Worm (Caenorhabditis elegans) whole organism, late embryonic: ENCODE data around the gene ZK180.6.

Experiments
- C08G9.2 ChIP-seq: sonication (generic microtip); optimal IDR thresholded peaks from 2 replicates; lab custom pipeline; 2016; ENCODE audit warnings: mild to moderate bottlenecking, missing genetic modification characterization, moderate library complexity, missing compliant biosample characterization
- C38D4.7 ChIP-seq: fragments of 200-800 bp; sonication (Bioruptor generic); optimal IDR thresholded peaks from 2 replicates; lab custom pipeline; 2018; ENCODE audit warnings: mild to moderate bottlenecking, missing genetic modification characterization, moderate library complexity, missing compliant biosample characterization
- F13H6.1 ChIP-seq: sonication (generic microtip); optimal IDR thresholded peaks from 2 replicates; lab custom pipeline; 2016; ENCODE audit warnings: missing genetic modification characterization, missing compliant biosample characterization
- K09A11.1 ChIP-seq: sonication (generic microtip); optimal IDR thresholded peaks from 2 replicates; lab custom pipeline; 2017; ENCODE audit warnings: antibody characterized with exemption, mild to moderate bottlenecking, missing genetic modification characterization, missing compliant biosample characterization; ENCODE audit not compliant: insufficient read depth
- ceh-14 ChIP-seq: sonication (generic microtip); optimal IDR thresholded peaks from 2 replicates; lab custom pipeline; 2016; ENCODE audit warnings: missing genotype, missing genetic modification characterization, missing compliant biosample characterization
- ceh-18 ChIP-seq: sonication (generic microtip); optimal IDR thresholded peaks from 2 replicates; lab custom pipeline; 2016; ENCODE audit warnings: missing genetic modification characterization, missing compliant biosample characterization
- ceh-19 ChIP-seq: fragments of 200-800 bp; sonication (Bioruptor generic); optimal IDR thresholded peaks from 2 replicates; lab custom pipeline; 2018; ENCODE audit warnings: mild to moderate bottlenecking, missing genetic modification characterization, missing compliant biosample characterization
- ceh-22 ChIP-seq: sonication (generic microtip); optimal IDR thresholded peaks from 2 replicates; lab custom pipeline; 2017; ENCODE audit warnings: missing biosample characterization, missing genetic modification characterization
- ceh-24 ChIP-seq: sonication (generic microtip); optimal IDR thresholded peaks from 2 replicates; lab custom pipeline; 2016; ENCODE audit warnings: mild to moderate bottlenecking, missing genetic modification characterization, missing compliant biosample characterization
- ceh-31 ChIP-seq: sonication (generic microtip); optimal IDR thresholded peaks from 2 replicates; lab custom pipeline; 2016; ENCODE audit warnings: missing genetic modification characterization, missing compliant biosample characterization
- ceh-45 ChIP-seq: fragments of 200-800 bp; sonication (Bioruptor generic); IDR thresholded peaks from 2 replicates; pipeline ENCODE4 v1.3.6; 2022; ENCODE audit warnings: missing genetic modification reagents, missing genetic modification characterization, missing compliant biosample characterization
- ceh-9 ChIP-seq: sonication (generic microtip); optimal IDR thresholded peaks from 2 replicates; lab custom pipeline; 2016; ENCODE audit warnings: mild to moderate bottlenecking, missing genetic modification characterization, inconsistent platforms, missing compliant biosample characterization
- che-1 ChIP-seq: sonication (generic microtip); optimal IDR thresholded peaks from 2 replicates; lab custom pipeline; 2016; ENCODE audit warnings: mild to moderate bottlenecking, missing genetic modification characterization, missing compliant biosample characterization
- dmd-4 ChIP-seq: sonication (generic microtip); optimal IDR thresholded peaks from 2 replicates; lab custom pipeline; 2016; ENCODE audit warnings: borderline replicate concordance, missing genetic modification characterization, missing compliant biosample characterization
- elt-2 ChIP-seq: sonication (generic microtip); optimal IDR thresholded peaks from 2 replicates; lab custom pipeline; 2016; ENCODE audit warnings: missing genetic modification reagents, missing genetic modification characterization, missing compliant biosample characterization
- ets-4 ChIP-seq: sonication (generic microtip); optimal IDR thresholded peaks from 2 replicates; lab custom pipeline; 2016; ENCODE audit warnings: missing genetic modification characterization, missing compliant biosample characterization
- fkh-10 ChIP-seq: fragments of 150-350 bp; optimal IDR thresholded peaks from 2 replicates; lab custom pipeline; 2014; ENCODE audit warnings: missing biosample characterization, missing genetic modification reagents, missing genetic modification characterization
- gmeb-2 ChIP-seq: sonication (generic microtip); optimal IDR thresholded peaks from 2 replicates; lab custom pipeline; 2016; ENCODE audit warnings: missing genetic modification characterization, inconsistent platforms, missing compliant biosample characterization
- hlh-15 ChIP-seq: sonication (generic microtip); optimal IDR thresholded peaks from 2 replicates; lab custom pipeline; 2016; ENCODE audit warnings: missing genetic modification characterization, missing compliant biosample characterization
- hlh-6 ChIP-seq: sonication (generic microtip); optimal IDR thresholded peaks from 2 replicates; lab custom pipeline; 2016; ENCODE audit warnings: missing genotype, missing genetic modification characterization, missing compliant biosample characterization
- mec-3 ChIP-seq: sonication (generic microtip); optimal IDR thresholded peaks from 2 replicates; lab custom pipeline; 2016; ENCODE audit warnings: borderline replicate concordance, missing genetic modification characterization, missing compliant biosample characterization
- nhr-11 ChIP-seq: fragments of 150-350 bp; optimal IDR thresholded peaks from 2 replicates; lab custom pipeline; 2014; ENCODE audit warnings: missing biosample characterization, missing genetic modification characterization
- odd-2 ChIP-seq: sonication (generic microtip); optimal IDR thresholded peaks from 2 replicates; lab custom pipeline; 2017; ENCODE audit warnings: antibody characterized with exemption, mild to moderate bottlenecking, missing genetic modification characterization, missing compliant biosample characterization
- pax-1 ChIP-seq: fragments of 150-350 bp; optimal IDR thresholded peaks from 2 replicates; lab custom pipeline; 2014; ENCODE audit warnings: missing biosample characterization, missing genetic modification characterization
- pha-2 ChIP-seq: sonication (generic microtip); optimal IDR thresholded peaks from 2 replicates; lab custom pipeline; 2017; ENCODE audit warnings: mild to moderate bottlenecking, missing genetic modification characterization, missing compliant biosample characterization
- pros-1 ChIP-seq: fragments of 150-350 bp; optimal IDR thresholded peaks from 2 replicates; lab custom pipeline; 2014; ENCODE audit warnings: missing biosample characterization, missing genetic modification reagents, missing genetic modification characterization
- sox-2 ChIP-seq: fragments of 200-800 bp; sonication (Bioruptor generic); IDR thresholded peaks from 2 replicates; pipeline ENCODE4 v1.3.6; 2022; ENCODE audit warnings: missing genetic modification reagents, missing genetic modification characterization, missing compliant biosample characterization
- tbx-7 ChIP-seq: sonication (generic microtip); optimal IDR thresholded peaks from 2 replicates; lab custom pipeline; 2016; ENCODE audit warnings: missing genotype, missing genetic modification characterization, missing compliant biosample characterization
- unc-42 ChIP-seq: sonication (generic microtip); optimal IDR thresholded peaks from 2 replicates; lab custom pipeline; 2016; ENCODE audit warnings: missing genotype, missing genetic modification characterization, missing compliant biosample characterization
- unc-55 ChIP-seq: sonication (generic microtip); optimal IDR thresholded peaks from 2 replicates; lab custom pipeline; 2017; ENCODE audit warnings: missing biosample characterization, missing genetic modification reagents, missing genetic modification characterization

ZK180.6 gene

ce11 chrIV:4557130-4557529 is 32.3 kb upstream of the ZK180.6 start:
- TF ChIP-seq C08G9.2 (tag; lab: Kevin White, UChicago) = no peak
- TF ChIP-seq, all 69 proteins: peak for 0

- TF ChIP-seq unc-42 = no peak
- TF ChIP-seq hlh-6 = no peak
These were observed 26.7 kb upstream of the ZK180.6 start for ce11 chrIV:4551562-4551961.

ce11 chrIV:4548253-4548652 is 23.4 kb upstream of the ZK180.6 start, which contains the start of gene ZK185.1:
TSS of gene ZK185.1 (plus strand) at chrIV:4548553.
- TF ChIP-seq ceh-45 (no peak), ceh-22 (no peak), pros-1 (tag; lab: Kevin White, UChicago) (no peak), fkh-10 (GFP tag; lab: Kevin White, UChicago) (no peak), K09A11.1 (no peak), pax-1 (tag; lab: Kevin White, UChicago) (no peak), elt-2 (tag; lab: Kevin White, UChicago) (no peak), unc-42 (peak; percentile 5), ceh-24 (tag; lab: Kevin White, UChicago) (no peak)

- TF ChIP-seq hlh-15 (tag; lab: Kevin White, UChicago) (no peak), che-1 (tag; lab: Kevin White, UChicago) (no peak)
- TF ChIP-seq, all 69 proteins: peak for 0
These were observed 21.0 kb upstream of the ZK180.6 start, which contains the start of gene ZK185.5 for ce11 chrIV:4545818-4546217. TSS of gene ZK185.5 (minus strand) at chrIV:4545918.

ce11 chrIV:4544215-4544614 is 19.4 kb upstream of the ZK180.6 start:
- peak; percentile 82 for TF ChIP-seq elt-2 (tag; lab: Kevin White, UChicago)
- no peak for TF ChIP-seq ceh-9 (tag; lab: Kevin White, UChicago)
- no peak for TF ChIP-seq C38D4.7 (GFP tag; lab: Kevin White, UChicago)
- TF ChIP-seq, all 69 proteins: peak for 1

- TF ChIP-seq odd-2 (tag; lab: Kevin White, UChicago) (no peak), gmeb-2 (no peak), ets-4 (tag; lab: Kevin White, UChicago) (no peak), unc-42 (no peak), ceh-45 (no peak), C38D4.7 (GFP tag; lab: Kevin White, UChicago) (no peak), ceh-19 (GFP tag; lab: Kevin White, UChicago) (no peak), dmd-4 (no peak), mec-3 (tag; lab: Kevin White, UChicago) (no peak), ceh-18 (tag; lab: Kevin White, UChicago) (no peak), pha-2 (tag; lab: Kevin White, UChicago) (no peak), ceh-31 (tag; lab: Kevin White, UChicago) (no peak), K09A11.1 (no peak)
These were observed 18.1 kb upstream of the ZK180.6 start for ce11 chrIV:4542972-4543371.

ce11 chrIV:4541195-4541594 is 16.4 kb upstream of the ZK180.6 start:
- TF ChIP-seq tbx-7 (tag; lab: Kevin White, UChicago) (no peak), odd-2 (tag; lab: Kevin White, UChicago) (no peak), F13H6.1 (no peak), nhr-11 (tag; lab: Kevin White, UChicago) (no peak), unc-55 (GFP tag; lab: Kevin White, UChicago) (no peak), ceh-14 (tag; lab: Kevin White, UChicago) (no peak), sox-2 (GFP tag; lab: Robert Waterston, UW) (no peak), ceh-19 (GFP tag; lab: Kevin White, UChicago) (no peak), ceh-31 (tag; lab: Kevin White, UChicago) (no peak)
- TF ChIP-seq, all 69 proteins: peak for 0
